Worm (Caenorhabditis elegans) whole organism, L2 larva: ENCODE data around the gene Y119D3B.21.

Source experiments
- blmp-1 ChIP-seq: sonication (generic microtip); optimal IDR thresholded peaks from 2 replicates; lab custom pipeline; 2017; ENCODE audit warnings: missing genetic modification characterization, mild to moderate bottlenecking, missing compliant biosample characterization, antibody characterized with exemption, moderate library complexity; ENCODE audit not compliant: insufficient read depth
- dmd-4 ChIP-seq: sonication (generic microtip); optimal IDR thresholded peaks from 2 replicates; lab custom pipeline; 2017; ENCODE audit warnings: missing biosample characterization, missing genetic modification characterization
- egl-27 ChIP-seq: sonication (generic microtip); optimal IDR thresholded peaks from 3 replicates; lab custom pipeline; 2017; ENCODE audit warnings: missing biosample characterization, missing genetic modification reagents, missing genetic modification characterization

ce11 chrIII:1248335-1248734 is 33.5 kb downstream of the Y119D3B.21 start:
- TF ChIP-seq egl-27 (tag; lab: Kevin White, UChicago) (no peak), blmp-1 (tag; lab: Kevin White, UChicago) (no peak), dmd-4 (tag; lab: Kevin White, UChicago) (no peak)
